Fruit fly (Drosophila melanogaster): ENCODE results near the gene Cds.

Cds gene

DNA sequence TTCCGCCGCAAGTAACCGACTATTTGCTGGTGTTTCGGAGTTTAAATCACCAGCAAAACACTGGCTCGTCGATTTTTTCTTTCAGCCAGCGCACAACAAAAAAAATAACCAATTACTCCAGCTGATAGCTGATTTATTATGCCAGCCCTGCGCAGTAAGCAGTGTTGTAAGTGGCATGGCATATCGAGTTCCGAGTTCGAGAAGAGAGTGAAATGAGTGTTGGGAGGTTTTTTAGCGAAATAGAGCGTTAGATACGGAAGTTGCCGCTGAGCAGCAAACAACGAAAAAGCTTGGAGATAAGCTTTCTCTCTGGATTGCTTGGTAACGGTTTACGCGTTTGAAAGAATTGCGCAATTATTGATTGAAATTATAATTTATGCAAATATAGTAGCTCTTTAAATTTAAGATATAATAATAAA, 35.9 kb upstream of the Cds start, which contains the start of gene CG7565 (continued):
- TF ChIP-seq CG12155 (GFP tag; optimal IDR thresholded peaks at IDR 0.05), result peak; percentile 55
- TF ChIP-seq salm (tag; optimal IDR thresholded peaks at IDR 0.05), result peak; percentile 24
- peak; percentile 90 for TF ChIP-seq exex (tag; optimal IDR thresholded peaks at IDR 0.05)
- TF ChIP-seq CoRest (tag; optimal IDR thresholded peaks at IDR 0.05), result peak; percentile 18
- TF ChIP-seq CG18476 (GFP tag; optimal IDR thresholded peaks at IDR 0.05), result peak; percentile 3
- TF ChIP-seq lmd (GFP tag; IDR thresholded peaks at IDR 0.05), result peak; percentile 15; the same call in 1 of the 2 replicates
- peak; percentile 55 for TF ChIP-seq Scr (GFP tag; IDR thresholded peaks at IDR 0.05; ENCODE audit: partially characterized antibody)
- 0 out of 2 replicates have a peak, but pooled peaks have one; percentile 32 for TF ChIP-seq hbn (GFP tag; IDR thresholded peaks at IDR 0.05; ENCODE audit: partially characterized antibody)
- no peak for TF ChIP-seq mld (GFP tag; IDR thresholded peaks at IDR 0.05; ENCODE audit: partially characterized antibody)
- peak; percentile 12 for TF ChIP-seq jumu (GFP tag; optimal IDR thresholded peaks at IDR 0.05)
- TF ChIP-seq CG3163 (GFP tag; optimal IDR thresholded peaks at IDR 0.05), result peak; percentile 66
- TF ChIP-seq Sry-β (GFP tag; optimal IDR thresholded peaks at IDR 0.05), result no peak
- TF ChIP-seq Antp (GFP tag; optimal IDR thresholded peaks at IDR 0.05), result peak; percentile 45
- peak; percentile 67 for TF ChIP-seq CG6765 (GFP tag; optimal IDR thresholded peaks at IDR 0.05)
- peak; percentile 22 for TF ChIP-seq D19A (tag; optimal IDR thresholded peaks at IDR 0.05)
- peak; percentile 49 for TF ChIP-seq CG4617 (GFP tag; optimal IDR thresholded peaks at IDR 0.05; ENCODE audit: borderline replicate concordance)
- peak; percentile 21; the same call in 1 of the 3 replicates for TF ChIP-seq zfh1 (GFP tag; IDR thresholded peaks at IDR 0.05)
- TF ChIP-seq peb (GFP tag; IDR thresholded peaks at IDR 0.05), result no peak
- TF ChIP-seq wek (GFP tag; optimal IDR thresholded peaks at IDR 0.05), result peak; percentile 60
- TF ChIP-seq insv (GFP tag; optimal IDR thresholded peaks at IDR 0.05), result no peak
- peak; percentile 81 for TF ChIP-seq Fer1 (GFP tag; optimal IDR thresholded peaks at IDR 0.05)
- TF ChIP-seq scrt (GFP tag; optimal IDR thresholded peaks at IDR 0.05), result peak; percentile 41
- no peak for TF ChIP-seq CG9797 (GFP tag; optimal IDR thresholded peaks at IDR 0.05)
- peak; percentile 11 for TF ChIP-seq CG12104 (GFP tag; optimal IDR thresholded peaks at IDR 0.05)
- peak; percentile 5 for TF ChIP-seq gem (tag; optimal IDR thresholded peaks at IDR 0.05)
- TF ChIP-seq CG7987 (GFP tag; optimal IDR thresholded peaks at IDR 0.05), result peak; percentile 63
- peak; percentile 56 for TF ChIP-seq CG12071 (GFP tag; optimal IDR thresholded peaks at IDR 0.05)
- TF ChIP-seq mam (GFP tag; optimal IDR thresholded peaks at IDR 0.05), result peak; percentile 30
- no peak for TF ChIP-seq CG8281 (tag; optimal IDR thresholded peaks at IDR 0.05)
- peak; percentile 61 for TF ChIP-seq CHES-1-like (GFP tag; optimal IDR thresholded peaks at IDR 0.05)
- no peak for TF ChIP-seq Dfd (GFP tag; optimal IDR thresholded peaks at IDR 0.05)
- peak; percentile 60 for TF ChIP-seq CG6813 (GFP tag; optimal IDR thresholded peaks at IDR 0.05)
- TF ChIP-seq sna (GFP tag; IDR thresholded peaks at IDR 0.05; ENCODE audit: partially characterized antibody), result peak; percentile 71; the same call in 1 of the 2 replicates
- TF ChIP-seq Bdp1 (GFP tag; optimal IDR thresholded peaks at IDR 0.05), result no peak
- peak; percentile 70; the same call in 2 of the 3 replicates for TF ChIP-seq CG34224 (GFP tag; IDR thresholded peaks at IDR 0.05; ENCODE audit: partially characterized antibody)
- no peak for TF ChIP-seq CG9215 (GFP tag; IDR thresholded peaks at IDR 0.05)
- TF ChIP-seq cwo (GFP tag; optimal IDR thresholded peaks at IDR 0.05), result peak; percentile 56
- TF ChIP-seq Kr (GFP tag; optimal IDR thresholded peaks at IDR 0.05), result no peak
- TF ChIP-seq slbo (GFP tag; IDR thresholded peaks at IDR 0.05), result peak; percentile 6; the same call in 1 of the 2 replicates
- peak; percentile 82 for TF ChIP-seq caup (GFP tag; optimal IDR thresholded peaks at IDR 0.05; ENCODE audit: severe bottlenecking)
- no peak for TF ChIP-seq CG7839 (tag; optimal IDR thresholded peaks at IDR 0.05)
- peak; percentile 9 for TF ChIP-seq kah (GFP tag; optimal IDR thresholded peaks at IDR 0.05)
- peak; percentile 2 for TF ChIP-seq Dek (tag; optimal IDR thresholded peaks at IDR 0.05)
- TF ChIP-seq CG2199 (GFP tag; IDR thresholded peaks at IDR 0.05), result no peak
- TF ChIP-seq CTCF (GFP tag; optimal IDR thresholded peaks at IDR 0.05), result peak; percentile 21
- no peak for TF ChIP-seq shn (GFP tag; optimal IDR thresholded peaks at IDR 0.05)
- TF ChIP-seq nerfin-1 (tag; optimal IDR thresholded peaks at IDR 0.05), result peak; percentile 13
- TF ChIP-seq onecut (GFP tag; IDR thresholded peaks at IDR 0.05), result peak; percentile 87
- TF ChIP-seq fu2 (GFP tag; optimal IDR thresholded peaks at IDR 0.05), result peak; percentile 23
- peak; percentile 3 for TF ChIP-seq grn (GFP tag; optimal IDR thresholded peaks at IDR 0.05)
